Worm (Caenorhabditis elegans) whole organism, L3 larva: ENCODE measurements around the gene acs-20.

Source experiments
- R02D3.7 ChIP-seq: fragments of 150-350 bp; optimal IDR thresholded peaks from 2 replicates; lab custom pipeline; 2014; ENCODE audit warnings: missing biosample characterization, missing genetic modification characterization
- ZK546.5 ChIP-seq: sonication (generic microtip); optimal IDR thresholded peaks from 2 replicates; lab custom pipeline; 2017; ENCODE audit warnings: missing biosample characterization, missing genetic modification characterization
- ama-1 ChIP-seq: fragments of 150-350 bp; optimal IDR thresholded peaks from 2 replicates; lab custom pipeline; 2018
- ceh-16 ChIP-seq: sonication (generic microtip); optimal IDR thresholded peaks from 2 replicates; lab custom pipeline; 2017; ENCODE audit warnings: missing biosample characterization, missing genetic modification characterization
- ceh-28 ChIP-seq: fragments of 150-350 bp; optimal IDR thresholded peaks from 2 replicates; lab custom pipeline; 2014; ENCODE audit warnings: missing biosample characterization, missing genetic modification reagents, missing genetic modification characterization
- daf-12 ChIP-seq: fragments of 150-350 bp; optimal IDR thresholded peaks from 2 replicates; lab custom pipeline; 2014; ENCODE audit warnings: missing biosample characterization, missing genetic modification reagents, missing genetic modification characterization
- egl-27 ChIP-seq: sonication (generic microtip); optimal IDR thresholded peaks from 4 replicates; lab custom pipeline; 2017; ENCODE audit warnings: missing biosample characterization, missing genetic modification reagents, missing genetic modification characterization
- elt-2 ChIP-seq: sonication (generic microtip); optimal IDR thresholded peaks from 2 replicates; lab custom pipeline; 2016; ENCODE audit warnings: missing genetic modification reagents, mild to moderate bottlenecking, missing genetic modification characterization, missing compliant biosample characterization
- elt-3 ChIP-seq, 3 experiments: fragments of 150-350 bp in 1 of 3; sonication (generic microtip) in 2 of 3; optimal IDR thresholded peaks; 2 replicates in 2 of 3; 4 replicates in 1 of 3; lab custom pipeline; 2014 to 2017; ENCODE audit warnings: missing biosample characterization in 3 of 3, missing genetic modification characterization in 3 of 3
- eor-1 ChIP-seq, 2 experiments: fragments of 150-350 bp; optimal IDR thresholded peaks; 2 replicates each; lab custom pipeline; 2014 to 2018; ENCODE audit warnings: missing biosample characterization in 2 of 2, missing genetic modification characterization in 2 of 2
- fkh-10 ChIP-seq: sonication (generic microtip); optimal IDR thresholded peaks from 2 replicates; lab custom pipeline; 2017; ENCODE audit warnings: missing biosample characterization, missing genetic modification reagents, missing genetic modification characterization
- fos-1 ChIP-seq: fragments of 150-350 bp; optimal IDR thresholded peaks from 2 replicates; lab custom pipeline; 2014; ENCODE audit warnings: missing biosample characterization, missing genetic modification characterization
- hmg-11 ChIP-seq: sonication (generic microtip); optimal IDR thresholded peaks from 2 replicates; lab custom pipeline; 2016; ENCODE audit warnings: missing genetic modification characterization, missing compliant biosample characterization
- jun-1 ChIP-seq: fragments of 150-350 bp; optimal IDR thresholded peaks from 2 replicates; lab custom pipeline; 2014; ENCODE audit warnings: missing biosample characterization, missing genetic modification reagents, missing genetic modification characterization
- lin-39 ChIP-seq: fragments of 150-350 bp; optimal IDR thresholded peaks from 2 replicates; lab custom pipeline; 2018; ENCODE audit warnings: missing biosample characterization, missing genetic modification reagents, missing genetic modification characterization
- lsy-12 ChIP-seq: sonication (generic microtip); optimal IDR thresholded peaks from 2 replicates; lab custom pipeline; 2016; ENCODE audit warnings: mild to moderate bottlenecking, missing genetic modification characterization, missing compliant biosample characterization
- mdl-1 ChIP-seq: fragments of 150-350 bp; optimal IDR thresholded peaks from 2 replicates; lab custom pipeline; 2014; ENCODE audit warnings: missing biosample characterization, missing genetic modification characterization
- mml-1 ChIP-seq: fragments of 150-350 bp; sonication (generic microtip); optimal IDR thresholded peaks from 3 replicates; lab custom pipeline; 2014; ENCODE audit warnings: missing biosample characterization, missing genetic modification characterization
- nfya-1 ChIP-seq: sonication (generic microtip); optimal IDR thresholded peaks from 2 replicates; lab custom pipeline; 2017; ENCODE audit warnings: missing genetic modification characterization, mild to moderate bottlenecking, missing compliant biosample characterization, antibody characterized with exemption, moderate library complexity; ENCODE audit not compliant: insufficient read depth
- nhr-12 ChIP-seq: fragments of 150-350 bp; optimal IDR thresholded peaks from 2 replicates; lab custom pipeline; 2014; ENCODE audit warnings: missing biosample characterization, missing genetic modification characterization
- nhr-23 ChIP-seq: fragments of 150-350 bp; optimal IDR thresholded peaks from 2 replicates; lab custom pipeline; 2014; ENCODE audit warnings: missing biosample characterization, missing genetic modification reagents, missing genetic modification characterization
- nhr-237 ChIP-seq: fragments of 150-350 bp; optimal IDR thresholded peaks from 2 replicates; lab custom pipeline; 2014; ENCODE audit warnings: missing biosample characterization, missing genetic modification characterization
- nhr-25 ChIP-seq: sonication (generic microtip); optimal IDR thresholded peaks from 2 replicates; lab custom pipeline; 2017; ENCODE audit warnings: missing biosample characterization, missing genetic modification characterization
- nhr-28 ChIP-seq: fragments of 150-350 bp; optimal IDR thresholded peaks from 2 replicates; lab custom pipeline; 2014; ENCODE audit warnings: missing biosample characterization, missing genetic modification characterization
- nhr-43 ChIP-seq: sonication (generic microtip); optimal IDR thresholded peaks from 2 replicates; lab custom pipeline; 2016; ENCODE audit warnings: mild to moderate bottlenecking, missing genetic modification characterization, missing compliant biosample characterization; ENCODE audit not compliant: poor library complexity, severe bottlenecking
- nhr-76 ChIP-seq: fragments of 150-350 bp; sonication (generic microtip); optimal IDR thresholded peaks from 5 replicates; lab custom pipeline; 2014; ENCODE audit warnings: missing biosample characterization, missing genetic modification characterization
- nhr-77 ChIP-seq: fragments of 150-350 bp; optimal IDR thresholded peaks from 2 replicates; lab custom pipeline; 2014; ENCODE audit warnings: missing biosample characterization, missing genetic modification characterization
- pha-4 ChIP-seq: fragments of 150-350 bp; optimal IDR thresholded peaks from 2 replicates; lab custom pipeline; 2014; ENCODE audit warnings: missing biosample characterization, missing genetic modification reagents, missing genetic modification characterization
- sea-2 ChIP-seq: fragments of 150-350 bp; sonication (generic microtip); optimal IDR thresholded peaks from 4 replicates; lab custom pipeline; 2014; ENCODE audit warnings: missing biosample characterization, missing genetic modification reagents, missing genetic modification characterization
- snpc-4 ChIP-seq: fragments of 150-350 bp; optimal IDR thresholded peaks from 2 replicates; lab custom pipeline; 2014; ENCODE audit warnings: missing biosample characterization, missing genetic modification characterization
- tbx-2 ChIP-seq: sonication (generic microtip); optimal IDR thresholded peaks from 2 replicates; lab custom pipeline; 2016; ENCODE audit warnings: mild to moderate bottlenecking, missing genetic modification characterization, missing compliant biosample characterization
- unc-39 ChIP-seq: sonication (generic microtip); optimal IDR thresholded peaks from 4 replicates; lab custom pipeline; 2017; ENCODE audit warnings: missing biosample characterization, missing genetic modification characterization
- unc-62 ChIP-seq: fragments of 150-350 bp; sonication (generic microtip); optimal IDR thresholded peaks from 4 replicates; lab custom pipeline; 2014; ENCODE audit warnings: missing biosample characterization, missing genetic modification reagents, missing genetic modification characterization
- ztf-11 ChIP-seq: fragments of 150-350 bp; optimal IDR thresholded peaks from 2 replicates; lab custom pipeline; 2014; ENCODE audit warnings: missing biosample characterization, missing genetic modification characterization
- ztf-4 ChIP-seq: fragments of 150-350 bp; optimal IDR thresholded peaks from 2 replicates; lab custom pipeline; 2014; ENCODE audit warnings: missing biosample characterization, missing genetic modification characterization

The acs-20 gene

DNA sequence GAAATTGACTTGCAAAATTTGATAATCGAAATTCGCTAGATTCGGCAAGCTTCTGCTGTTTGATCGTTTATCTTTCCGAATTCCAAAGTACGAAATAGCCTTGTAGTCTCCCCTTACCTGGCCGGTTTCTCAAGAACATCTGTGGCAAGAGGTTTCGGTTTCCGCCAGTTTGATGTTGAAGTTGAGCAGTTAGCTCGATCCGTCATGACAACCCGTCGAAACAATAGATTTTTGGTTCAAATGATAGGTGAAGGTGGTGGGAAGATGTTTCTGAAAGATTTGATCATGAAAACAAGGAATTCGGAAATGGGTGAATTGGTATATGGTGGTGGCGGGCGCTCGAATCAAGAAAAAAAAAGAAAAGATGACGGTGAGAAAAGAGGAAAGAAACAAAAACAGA lies at the start of gene acs-20:
Gene acs-20 (minus strand): TSS at position 270 of the 400 bp plus-strand sequence.
- TF ChIP-seq snpc-4 (tag; lab: Kevin White, UChicago) (no peak), fos-1 (tag; lab: Kevin White, UChicago) (no peak), nhr-77 (no peak), lsy-12 (no peak), nhr-12 (tag; lab: Kevin White, UChicago) (no peak), jun-1 (no peak), ama-1 (lab: Kevin White, UChicago) (no peak), pha-4 (tag; lab: Kevin White, UChicago) (no peak), nhr-43 (tag; lab: Kevin White, UChicago) (no peak), fkh-10 (GFP tag; lab: Kevin White, UChicago) (no peak), ztf-4 (no peak), ceh-28 (tag; lab: Kevin White, UChicago) (no peak), ceh-16 (no peak), nhr-237 (tag; lab: Kevin White, UChicago) (no peak)

DNA sequence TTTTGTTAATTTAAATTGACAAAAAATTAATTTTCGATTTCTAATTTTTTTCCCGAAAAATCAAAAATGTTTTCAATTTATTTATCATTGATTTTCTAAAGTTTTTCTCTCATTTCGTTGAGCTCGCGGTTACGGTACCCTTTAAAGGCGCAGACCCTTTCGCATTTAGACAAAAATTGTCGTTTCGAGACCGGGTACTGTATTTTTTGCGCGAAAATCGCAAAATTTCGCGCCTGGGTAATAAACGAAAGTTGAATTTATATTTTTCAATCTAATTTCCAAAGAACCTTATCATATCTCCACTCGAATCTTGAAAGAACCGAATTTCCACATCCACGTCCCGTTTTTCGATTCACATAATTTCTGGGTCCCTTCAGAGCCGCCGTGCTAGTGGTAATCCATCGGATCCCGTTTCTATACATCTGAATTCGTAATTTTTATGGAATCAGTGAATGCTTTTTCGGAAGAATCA lies 47.0 kb upstream of the acs-20 start, which contains the start of gene C25G4.3:
Gene C25G4.3 (minus strand): TSS at position 422 of the 472 bp plus-strand sequence.
- TF ChIP-seq hmg-11 (tag; lab: Kevin White, UChicago) (no peak), unc-39 (tag; lab: Kevin White, UChicago) (no peak), nhr-76 (tag; lab: Kevin White, UChicago) (no peak), unc-62 (no peak), nfya-1 (no peak), ama-1 (lab: Kevin White, UChicago) (no peak), mdl-1 (tag; lab: Kevin White, UChicago) (no peak), nhr-23 (no peak), elt-3 (tag; optimal IDR thresholded peaks at IDR 0.05; lab: Kevin White, UChicago) (no peak), R02D3.7 (tag; lab: Kevin White, UChicago) (no peak), snpc-4 (tag; lab: Kevin White, UChicago) (no peak), nhr-77 (no peak), nhr-25 (tag; lab: Kevin White, UChicago) (no peak), ztf-11 (no peak)

DNA sequence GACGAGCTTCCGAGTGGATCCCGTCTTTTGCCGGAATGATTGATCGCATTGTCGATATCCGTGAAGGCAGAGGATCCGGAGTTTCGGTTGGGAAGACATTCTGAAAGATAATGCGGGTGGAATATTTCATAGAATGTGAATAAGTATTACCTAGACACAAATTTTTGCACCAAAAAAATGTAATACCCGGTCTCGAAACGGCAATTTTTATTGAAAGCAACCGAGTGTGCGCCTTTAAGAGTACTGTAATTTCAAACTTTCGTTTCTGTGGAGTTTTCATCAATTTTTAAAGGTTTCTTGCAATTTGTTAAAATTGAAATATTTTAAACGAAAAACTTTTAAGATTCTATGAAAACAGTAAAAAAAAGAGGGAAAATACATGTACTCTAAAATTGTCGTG lies 45.4 kb upstream of the acs-20 start, which contains the start of gene C25G4.2:
Gene C25G4.2 (minus strand): TSS at position 100 of the 400 bp plus-strand sequence.
- no peak for TF ChIP-seq daf-12
- no peak for TF ChIP-seq R02D3.7 (tag; lab: Kevin White, UChicago)
- TF ChIP-seq sea-2 = no peak
- TF ChIP-seq ZK546.5 (tag; lab: Kevin White, UChicago) = no peak
- TF ChIP-seq pha-4 (tag; lab: Kevin White, UChicago) = no peak
- TF ChIP-seq nfya-1 = no peak
- TF ChIP-seq nhr-25 (tag; lab: Kevin White, UChicago) = no peak
- no peak for TF ChIP-seq egl-27 (tag; lab: Kevin White, UChicago)
- no peak for TF ChIP-seq snpc-4 (tag; lab: Kevin White, UChicago)

DNA sequence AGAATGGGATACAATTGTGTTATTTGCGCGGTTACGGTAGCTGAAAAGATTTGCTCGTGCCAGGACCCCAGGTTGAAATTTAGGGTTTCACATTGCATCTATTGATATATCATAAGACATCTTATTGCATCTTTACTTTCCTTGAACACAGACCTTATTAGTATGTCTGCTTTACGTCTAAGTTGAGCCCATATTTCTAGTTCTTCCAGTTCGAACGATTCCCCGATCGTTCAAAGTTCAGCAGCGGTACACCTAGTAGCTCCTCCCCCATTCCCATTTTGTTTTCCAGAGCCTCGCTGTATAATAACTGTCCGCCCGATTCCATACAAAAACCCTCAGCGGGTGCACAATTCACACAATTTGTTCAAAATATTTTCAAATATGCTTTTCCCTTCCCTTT lies 43.2 kb upstream of the acs-20 start, which contains the start of gene C25G4.17:
Gene C25G4.17 (plus strand): TSS at position 301 of the 400 bp plus-strand sequence.
- TF ChIP-seq lsy-12 = no peak
- no peak for TF ChIP-seq nhr-23
- TF ChIP-seq nhr-237 (tag; lab: Kevin White, UChicago) = no peak
- no peak for TF ChIP-seq elt-2
- no peak for TF ChIP-seq unc-62
- TF ChIP-seq nfya-1 = no peak
- TF ChIP-seq daf-12 = no peak
- no peak for TF ChIP-seq fos-1 (tag; lab: Kevin White, UChicago)
- TF ChIP-seq lin-39 (tag; lab: Kevin White, UChicago) = no peak
- no peak for TF ChIP-seq mml-1 (tag; lab: Kevin White, UChicago)
- no peak for TF ChIP-seq nhr-28 (tag; lab: Kevin White, UChicago)
- no peak for TF ChIP-seq mdl-1 (tag; lab: Kevin White, UChicago)
- TF ChIP-seq pha-4 (tag; lab: Kevin White, UChicago) = no peak
- no peak for TF ChIP-seq ama-1 (lab: Kevin White, UChicago)
- no peak for TF ChIP-seq nhr-76 (tag; lab: Kevin White, UChicago)
- TF ChIP-seq eor-1 (tag; optimal IDR thresholded peaks at IDR 0.05; lab: Kevin White, UChicago) = no peak
- TF ChIP-seq tbx-2 = no peak
- TF ChIP-seq nhr-43 (tag; lab: Kevin White, UChicago) = no peak
- no peak for TF ChIP-seq sea-2
- TF ChIP-seq unc-39 (tag; lab: Kevin White, UChicago) = no peak
